Worm (Caenorhabditis elegans) whole organism, early embryonic: Measurements from ENCODE around the gene C08H9.18.

Source experiments
- ama-1 ChIP-seq: fragments of 150-350 bp; optimal IDR thresholded peaks from 2 replicates; lab custom pipeline; 2014
- tbx-37 ChIP-seq: fragments of 200-800 bp; sonication (Bioruptor generic); conservative IDR thresholded peaks from 2 replicates; pipeline ENCODE4 v1.3.6; 2022; ENCODE audit warnings: missing genetic modification reagents, missing genetic modification characterization, missing compliant biosample characterization

DNA sequence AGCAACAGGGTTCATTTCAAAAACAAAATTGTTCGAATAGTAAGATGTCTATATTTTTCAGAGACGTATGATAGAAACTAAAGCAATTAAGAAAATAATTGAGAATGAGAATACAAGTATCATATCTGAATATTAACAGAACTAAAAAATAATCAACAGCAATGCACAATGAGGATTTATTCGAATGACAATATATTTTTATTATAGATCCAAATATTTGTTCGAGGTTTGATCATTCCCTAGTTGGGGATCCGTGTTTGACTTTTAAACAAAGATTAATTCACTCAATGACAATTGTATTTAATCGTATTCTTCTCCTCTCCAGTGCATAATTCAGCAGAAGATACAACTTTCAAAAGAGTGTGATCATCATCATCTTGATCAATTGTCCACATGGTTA is at the start of gene C08H9.18:
- TF ChIP-seq ama-1 (lab: Kevin White, UChicago) (no peak), tbx-37 (GFP tag; lab: Robert Waterston, UW) (no peak)
